Worm (Caenorhabditis elegans) whole organism, mixed stage, embryonic: ENCODE data around the gene rbg-1.

ENCODE experiments used
- M03D4.4 ChIP-seq: sonication (generic microtip); optimal IDR thresholded peaks from 2 replicates; lab custom pipeline; 2017; ENCODE audit warnings: mild to moderate bottlenecking, missing genetic modification characterization, missing compliant biosample characterization
- hlh-1 ChIP-seq: fragments of 150-350 bp; optimal IDR thresholded peaks from 2 replicates; lab custom pipeline; 2014; ENCODE audit warnings: missing biosample characterization, missing genetic modification reagents, missing genetic modification characterization
- lin-13 ChIP-seq: fragments of 150-350 bp; optimal IDR thresholded peaks from 2 replicates; lab custom pipeline; 2014; ENCODE audit warnings: missing biosample characterization, missing genetic modification characterization
- pha-4 ChIP-seq: fragments of 150-350 bp; optimal IDR thresholded peaks from 2 replicates; lab custom pipeline; 2018; ENCODE audit warnings: missing biosample characterization, missing genetic modification reagents, missing genetic modification characterization
- unc-62 ChIP-seq: fragments of 150-350 bp; optimal IDR thresholded peaks from 2 replicates; lab custom pipeline; 2014; ENCODE audit warnings: missing biosample characterization, missing genetic modification reagents, missing genetic modification characterization

DNA sequence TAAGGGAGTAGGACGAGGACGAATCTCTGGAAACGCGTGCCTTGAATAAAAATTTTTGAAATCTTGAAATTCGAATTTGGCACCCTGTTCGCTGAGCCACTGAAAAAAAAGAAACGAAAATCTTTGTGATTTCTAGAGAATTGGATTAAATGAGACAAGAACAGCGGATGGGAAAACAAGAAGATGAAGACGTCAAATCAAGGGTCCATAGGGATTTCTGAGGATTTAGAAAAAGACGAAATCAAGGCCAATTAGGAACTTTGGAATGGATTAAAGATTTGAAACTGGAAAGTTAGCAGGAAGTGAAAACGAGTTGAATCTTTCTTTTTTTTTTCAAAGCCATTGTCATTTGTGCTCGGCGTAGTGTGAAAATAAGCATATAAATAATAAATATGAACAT is 28.8 kb upstream of the rbg-1 start, which contains the start of gene pag-3:
- TF ChIP-seq pha-4 (tag; lab: Kevin White, UChicago), result no peak
- TF ChIP-seq lin-13, result no peak
- no peak for TF ChIP-seq unc-62 (GFP tag; lab: Kevin White, UChicago)
- TF ChIP-seq hlh-1 (tag; lab: Kevin White, UChicago), result no peak
- TF ChIP-seq M03D4.4, result no peak
